Worm (Caenorhabditis elegans) whole organism, late embryonic: Measurements from ENCODE around the gene F58E2.5.

Source experiments
- pha-4 ChIP-seq: fragments of 150-350 bp; optimal IDR thresholded peaks from 2 replicates; lab custom pipeline; 2018; ENCODE audit warnings: missing biosample characterization, missing genetic modification reagents, missing genetic modification characterization
- tbx-2 ChIP-seq: sonication (generic microtip); optimal IDR thresholded peaks from 2 replicates; lab custom pipeline; 2016; ENCODE audit warnings: missing genetic modification characterization, missing compliant biosample characterization

- TF ChIP-seq tbx-2 (tag; lab: Kevin White, UChicago) (no peak), pha-4 (no peak)
These were observed 32.4 kb downstream of the F58E2.5 start, which contains the start of gene srz-69 for ce11 chrIV:3477124-3477523.
